Fruit fly (Drosophila melanogaster) whole organism, embryonic: ENCODE results near the gene Hgsnat.
A peak's percentile ranks its signal among the peaks of the same experiment; 100 is the strongest.

ENCODE experiments used
- CG11085 ChIP-seq: fragments of 200-800 bp; sonication (Bioruptor generic); IDR thresholded peaks from 2 replicates; pipeline ENCODE4 v1.3.6; 2022; ENCODE audit warnings: missing biosample characterization, missing genetic modification characterization
- CG11398 ChIP-seq: fragments of 200-800 bp; sonication (Bioruptor generic); optimal IDR thresholded peaks from 2 replicates; lab custom pipeline; 2016; ENCODE audit warnings: missing biosample characterization, missing genetic modification characterization
- CG12071 ChIP-seq: fragments of 200-800 bp; sonication (Bioruptor generic); optimal IDR thresholded peaks from 3 replicates; lab custom pipeline; 2018; ENCODE audit warnings: missing biosample characterization, mild to moderate bottlenecking, missing genetic modification characterization
- CG12391 ChIP-seq: fragments of 200-800 bp; sonication (Bioruptor generic); optimal IDR thresholded peaks from 3 replicates; lab custom pipeline; 2018; ENCODE audit warnings: missing biosample characterization, mild to moderate bottlenecking, missing genetic modification characterization, moderate library complexity
- CG12744 ChIP-seq: fragments of 200-800 bp; sonication (Bioruptor generic); optimal IDR thresholded peaks from 2 replicates; lab custom pipeline; 2016; ENCODE audit warnings: missing biosample characterization, missing genetic modification characterization
- CG14710 ChIP-seq: fragments of 200-800 bp; sonication (Bioruptor generic); optimal IDR thresholded peaks from 3 replicates; lab custom pipeline; 2019; ENCODE audit warnings: missing biosample characterization, mild to moderate bottlenecking, missing genetic modification characterization, moderate library complexity
- CG16815 ChIP-seq: fragments of 200-800 bp; sonication (Bioruptor generic); optimal IDR thresholded peaks from 3 replicates; lab custom pipeline; 2017; ENCODE audit warnings: missing biosample characterization, mild to moderate bottlenecking, missing genetic modification characterization
- CG17361 ChIP-seq: fragments of 200-800 bp; sonication (Bioruptor generic); IDR thresholded peaks from 3 replicates; pipeline ENCODE4 v1.3.6; 2022; ENCODE audit warnings: missing biosample characterization, missing genetic modification characterization
- CG2129 ChIP-seq: fragments of 200-800 bp; sonication (Bioruptor generic); IDR thresholded peaks from 2 replicates; pipeline ENCODE4 v1.3.6; 2022; ENCODE audit warnings: missing biosample characterization, missing genetic modification characterization; ENCODE audit not compliant: partially characterized antibody
- CG2889 ChIP-seq: fragments of 200-800 bp; sonication (Bioruptor generic); IDR thresholded peaks from 3 replicates; pipeline ENCODE4 v1.3.6; 2022; ENCODE audit warnings: missing biosample characterization, missing genetic modification characterization
- CG30020 ChIP-seq: fragments of 200-800 bp; optimal IDR thresholded peaks from 2 replicates; lab custom pipeline; 2019; ENCODE audit warnings: missing biosample characterization, mild to moderate bottlenecking, missing genetic modification characterization, moderate library complexity
- CG32532 ChIP-seq: fragments of 200-800 bp; sonication (Bioruptor generic); IDR thresholded peaks from 2 replicates; pipeline ENCODE4 v1.3.6; 2022; ENCODE audit warnings: missing biosample characterization, missing genetic modification characterization
- CG42726 ChIP-seq: fragments of 200-800 bp; sonication (Bioruptor generic); IDR thresholded peaks from 2 replicates; pipeline ENCODE4 v1.3.6; 2022; ENCODE audit warnings: missing biosample characterization, missing genetic modification characterization; ENCODE audit not compliant: partially characterized antibody
- CG6813 ChIP-seq: fragments of 200-800 bp; sonication (Bioruptor generic); optimal IDR thresholded peaks from 2 replicates; lab custom pipeline; 2017; ENCODE audit warnings: missing biosample characterization, missing genetic modification characterization, mild to moderate bottlenecking, moderate library complexity, missing genetic modification reagents
- CG7372 ChIP-seq: fragments of 200-800 bp; sonication (Bioruptor generic); IDR thresholded peaks from 2 replicates; pipeline ENCODE4 v1.3.6; 2022; ENCODE audit warnings: missing biosample characterization, missing genetic modification characterization
- CG7928 ChIP-seq: fragments of 200-800 bp; sonication (Bioruptor generic); optimal IDR thresholded peaks from 2 replicates; lab custom pipeline; 2017; ENCODE audit warnings: missing biosample characterization, mild to moderate bottlenecking, missing genetic modification characterization
- CG8924 ChIP-seq: fragments of 200-800 bp; optimal IDR thresholded peaks from 3 replicates; lab custom pipeline; 2019; ENCODE audit warnings: missing biosample characterization, mild to moderate bottlenecking, missing genetic modification characterization, moderate library complexity
- CG9609 ChIP-seq: fragments of 200-800 bp; sonication (Bioruptor generic); optimal IDR thresholded peaks from 3 replicates; lab custom pipeline; 2016; ENCODE audit warnings: missing biosample characterization, missing genetic modification characterization
- CHES-1-like ChIP-seq: fragments of 200-800 bp; sonication (Bioruptor generic); optimal IDR thresholded peaks from 2 replicates; lab custom pipeline; 2016; ENCODE audit warnings: missing biosample characterization, missing genetic modification characterization
- D19B ChIP-seq: fragments of 200-800 bp; sonication (Bioruptor generic); optimal IDR thresholded peaks from 2 replicates; lab custom pipeline; 2017; ENCODE audit warnings: missing biosample characterization, mild to moderate bottlenecking, missing genetic modification characterization
- Hr78 ChIP-seq, 2 experiments: fragments of 200-800 bp in 1 of 2; fragments of >200 bp in 1 of 2; sonication (Bioruptor generic) in 1 of 2; optimal IDR thresholded peaks; 2 replicates each; lab custom pipeline; 2017 to 2019; ENCODE audit warnings: missing biosample characterization in 2 of 2, missing genetic modification characterization in 2 of 2, mild to moderate bottlenecking in 1 of 2, moderate library complexity in 1 of 2
- MESR4 ChIP-seq: fragments of 200-800 bp; sonication (Bioruptor generic); optimal IDR thresholded peaks from 2 replicates; lab custom pipeline; 2018; ENCODE audit warnings: missing biosample characterization, mild to moderate bottlenecking, missing genetic modification characterization, moderate library complexity
- Myb ChIP-seq: fragments of 200-800 bp; sonication (Bioruptor generic); optimal IDR thresholded peaks from 2 replicates; lab custom pipeline; 2016; ENCODE audit warnings: missing biosample characterization, missing genetic modification characterization
- Sox102F ChIP-seq: fragments of 200-800 bp; sonication (Bioruptor generic); optimal IDR thresholded peaks from 2 replicates; lab custom pipeline; 2018; ENCODE audit warnings: missing biosample characterization, mild to moderate bottlenecking, missing genetic modification characterization, moderate library complexity
- Sry-δ ChIP-seq: fragments of 200-800 bp; sonication (Bioruptor generic); optimal IDR thresholded peaks from 2 replicates; lab custom pipeline; 2016; ENCODE audit warnings: missing biosample characterization, missing genetic modification characterization
- Vsx1 ChIP-seq: fragments of 200-800 bp; sonication (Bioruptor generic); optimal IDR thresholded peaks from 2 replicates; lab custom pipeline; 2017; ENCODE audit warnings: missing biosample characterization, mild to moderate bottlenecking, missing genetic modification characterization, missing genetic modification reagents
- aop ChIP-seq: fragments of 200-800 bp; sonication (Bioruptor generic); IDR thresholded peaks from 2 replicates; pipeline ENCODE4 v1.3.6; 2022; ENCODE audit warnings: missing biosample characterization, missing genetic modification characterization
- bigmax ChIP-seq: fragments of 200-800 bp; sonication (Bioruptor generic); optimal IDR thresholded peaks from 2 replicates; lab custom pipeline; 2018; ENCODE audit warnings: missing biosample characterization, mild to moderate bottlenecking, missing genetic modification characterization
- caup ChIP-seq: fragments of 200-800 bp; sonication (Bioruptor generic); optimal IDR thresholded peaks from 3 replicates; lab custom pipeline; 2017; ENCODE audit warnings: missing biosample characterization, mild to moderate bottlenecking, missing genetic modification characterization, moderate library complexity; ENCODE audit not compliant: severe bottlenecking
- chif ChIP-seq, 2 experiments: fragments of 200-800 bp; sonication (Bioruptor generic); optimal IDR thresholded peaks; 3 replicates each; lab custom pipeline; 2016; ENCODE audit warnings: missing biosample characterization in 2 of 2, missing genetic modification characterization in 2 of 2
- corto ChIP-seq: fragments of 200-800 bp; sonication (Bioruptor generic); optimal IDR thresholded peaks from 2 replicates; lab custom pipeline; 2016; ENCODE audit warnings: missing biosample characterization, mild to moderate bottlenecking, missing genetic modification characterization, moderate library complexity
- cwo ChIP-seq: fragments of 200-800 bp; sonication (Bioruptor generic); optimal IDR thresholded peaks from 3 replicates; lab custom pipeline; 2017; ENCODE audit warnings: missing biosample characterization, missing genetic modification characterization, mild to moderate bottlenecking, moderate library complexity, missing genetic modification reagents
- disco-r ChIP-seq: fragments of 200-800 bp; sonication (Bioruptor generic); optimal IDR thresholded peaks from 2 replicates; lab custom pipeline; 2016; ENCODE audit warnings: missing biosample characterization, missing genetic modification characterization
- fd64A ChIP-seq: fragments of 200-800 bp; sonication (Bioruptor generic); optimal IDR thresholded peaks from 3 replicates; lab custom pipeline; 2018; ENCODE audit warnings: missing biosample characterization, mild to moderate bottlenecking, missing genetic modification characterization
- gfzf ChIP-seq: fragments of 200-800 bp; sonication (Bioruptor generic); optimal IDR thresholded peaks from 2 replicates; lab custom pipeline; 2016; ENCODE audit warnings: missing biosample characterization, mild to moderate bottlenecking, missing genetic modification characterization, moderate library complexity
- grau ChIP-seq: fragments of 200-800 bp; optimal IDR thresholded peaks from 3 replicates; lab custom pipeline; 2019; ENCODE audit warnings: missing biosample characterization, mild to moderate bottlenecking, missing genetic modification characterization, moderate library complexity
- jing ChIP-seq: fragments of 200-800 bp; sonication (Bioruptor generic); optimal IDR thresholded peaks from 2 replicates; lab custom pipeline; 2018; ENCODE audit warnings: missing biosample characterization, mild to moderate bottlenecking, missing genetic modification characterization
- nerfin-1 ChIP-seq: fragments of 200-800 bp; sonication (Bioruptor generic); optimal IDR thresholded peaks from 3 replicates; lab custom pipeline; 2019; ENCODE audit warnings: missing biosample characterization, mild to moderate bottlenecking, missing genetic modification characterization, moderate library complexity
- nom ChIP-seq: fragments of 200-800 bp; sonication (Bioruptor generic); optimal IDR thresholded peaks from 2 replicates; lab custom pipeline; 2017; ENCODE audit warnings: missing biosample characterization, missing genetic modification characterization, mild to moderate bottlenecking, moderate library complexity, missing genetic modification reagents
- pho ChIP-seq: fragments of 200-800 bp; sonication (Bioruptor generic); optimal IDR thresholded peaks from 2 replicates; lab custom pipeline; 2016; ENCODE audit warnings: missing biosample characterization, missing genetic modification characterization
- psq ChIP-seq: fragments of 200-800 bp; sonication (Bioruptor generic); optimal IDR thresholded peaks from 2 replicates; lab custom pipeline; 2017; ENCODE audit warnings: missing biosample characterization, missing genetic modification characterization
- seq ChIP-seq: fragments of 200-800 bp; sonication (Bioruptor generic); IDR thresholded peaks from 2 replicates; pipeline ENCODE4 v1.3.6; 2022; ENCODE audit warnings: missing biosample characterization, missing genetic modification characterization
- shn ChIP-seq: fragments of 200-800 bp; sonication (Bioruptor generic); optimal IDR thresholded peaks from 3 replicates; lab custom pipeline; 2016; ENCODE audit warnings: missing biosample characterization, missing genetic modification characterization
- sim ChIP-seq: fragments of 200-800 bp; sonication (Bioruptor generic); IDR thresholded peaks from 2 replicates; pipeline ENCODE4 v1.3.6; 2022; ENCODE audit warnings: missing biosample characterization, missing genetic modification characterization
- sug ChIP-seq: fragments of 200-800 bp; optimal IDR thresholded peaks from 2 replicates; lab custom pipeline; 2019; ENCODE audit warnings: missing biosample characterization, mild to moderate bottlenecking, missing genetic modification characterization, moderate library complexity
- toy ChIP-seq: fragments of 200-800 bp; sonication (Bioruptor generic); IDR thresholded peaks from 2 replicates; pipeline ENCODE4 v1.3.6; 2022; ENCODE audit warnings: missing biosample characterization, missing genetic modification characterization
- ttk ChIP-seq: fragments of 200-800 bp; sonication (Bioruptor generic); IDR thresholded peaks from 2 replicates; pipeline ENCODE4 v2.1.2; 2022; ENCODE audit warnings: missing biosample characterization, missing genetic modification characterization
- zfh1 ChIP-seq: fragments of 200-800 bp; sonication (Bioruptor generic); IDR thresholded peaks from 3 replicates; pipeline ENCODE4 v1.3.6; 2022; ENCODE audit warnings: missing biosample characterization, missing genetic modification characterization

Gene Hgsnat

DNA sequence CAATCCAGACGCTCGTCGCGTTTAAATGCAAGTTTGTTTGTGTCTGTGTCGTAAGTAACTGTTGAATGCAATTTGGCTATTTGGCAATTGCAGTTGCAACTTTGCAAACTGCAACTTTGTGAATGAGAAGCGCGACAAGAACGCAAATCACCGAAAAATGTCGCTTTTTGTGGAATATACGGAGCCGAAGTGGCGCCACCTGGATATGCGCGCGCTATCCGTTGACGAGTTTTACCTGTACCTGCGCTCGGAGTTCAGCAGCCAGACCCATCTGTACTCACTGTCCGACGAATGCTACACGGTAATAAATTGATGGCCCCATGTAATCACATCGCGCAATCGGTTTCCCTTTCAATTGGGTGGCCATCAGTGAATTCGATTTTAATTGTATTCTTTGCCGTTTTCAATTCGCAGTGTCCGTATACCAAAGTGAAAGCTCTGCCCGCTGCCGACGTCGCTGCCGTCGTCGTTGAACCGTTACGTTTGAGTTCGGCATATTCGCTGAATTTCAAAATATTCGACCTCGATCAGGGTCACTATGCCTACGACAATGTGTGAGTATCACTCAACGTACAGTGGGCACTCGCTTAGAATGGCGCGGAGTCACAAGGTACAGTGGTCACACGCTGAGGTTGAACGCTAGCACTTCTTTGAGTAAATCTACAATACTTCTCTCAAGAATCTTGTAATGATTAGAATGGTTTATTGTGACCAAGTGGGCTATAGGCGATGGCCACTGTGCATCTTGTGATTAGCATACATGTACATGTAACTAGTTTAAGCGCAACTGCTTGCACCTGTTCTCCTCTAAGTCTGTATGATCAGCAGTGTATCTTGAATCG is 731 bp downstream of the Hgsnat start (continued):
- TF ChIP-seq CG12071 (GFP tag; lab: Kevin White, UChicago) (peak; percentile 84), CG8924 (tag; lab: Kevin White, UChicago) (peak; percentile 72), CG17361 (GFP tag; lab: Robert Waterston, UW) (peak; percentile 73), CG14710 (tag; lab: Kevin White, UChicago) (peak; percentile 15), grau (tag; lab: Kevin White, UChicago) (peak; percentile 94), CG6813 (GFP tag; lab: Kevin White, UChicago) (peak; percentile 35), aop (GFP tag; lab: Robert Waterston, UW) (peak; percentile 49; the same call in 1 of the 2 replicates), CG32532 (GFP tag; lab: Robert Waterston, UW) (peak; percentile 91), Myb (GFP tag; lab: Kevin White, UChicago) (peak; percentile 71), CG9609 (peak; percentile 87), sug (tag; lab: Kevin White, UChicago) (peak; percentile 8), D19B (GFP tag; lab: Kevin White, UChicago) (peak; percentile 35), caup (GFP tag; lab: Kevin White, UChicago) (peak; percentile 75), pho (GFP tag; lab: Kevin White, UChicago) (peak; percentile 67), Sox102F (GFP tag; lab: Kevin White, UChicago) (peak; percentile 85), disco-r (GFP tag; lab: Kevin White, UChicago) (peak; percentile 37), CHES-1-like (GFP tag; lab: Kevin White, UChicago) (peak; percentile 82), shn (GFP tag; lab: Kevin White, UChicago) (peak; percentile 78), Vsx1 (GFP tag; lab: Kevin White, UChicago) (no peak), toy (GFP tag; lab: Robert Waterston, UW) (peak; percentile 57; the same call in 1 of the 2 replicates), CG12391 (tag; lab: Kevin White, UChicago) (peak; percentile 71), corto (no peak), gfzf (GFP tag; lab: Kevin White, UChicago) (no peak), CG7372 (peak; percentile 82), CG12744 (GFP tag; lab: Kevin White, UChicago) (peak; percentile 60), Sry-δ (GFP tag; lab: Kevin White, UChicago) (peak; percentile 20), CG7928 (GFP tag; lab: Kevin White, UChicago) (peak; percentile 12), seq (GFP tag; lab: Robert Waterston, UW) (peak; percentile 87), nerfin-1 (peak; percentile 27), jing (GFP tag; lab: Kevin White, UChicago) (peak; percentile 80), fd64A (GFP tag; lab: Kevin White, UChicago) (peak; percentile 38), psq (GFP tag; lab: Kevin White, UChicago) (peak; percentile 40), nom (peak; percentile 8), sim (GFP tag; lab: Robert Waterston, UW) (peak; percentile 56; the same call in 1 of the 2 replicates), CG42726 (GFP tag; lab: Robert Waterston, UW) (no peak), CG2129 (GFP tag; lab: Robert Waterston, UW) (no peak), chif (GFP tag; optimal IDR thresholded peaks at IDR 0.05; lab: Kevin White, UChicago) (peak; percentile 72 to 82), CG11085 (peak; percentile 75), CG11398 (GFP tag; lab: Kevin White, UChicago) (peak; percentile 70), Hr78 (GFP tag; optimal IDR thresholded peaks at IDR 0.05; lab: Kevin White, UChicago) (peak in 1 of 2 experiments; percentile 66), zfh1 (GFP tag; lab: Robert Waterston, UW) (peak; percentile 82), cwo (GFP tag; lab: Kevin White, UChicago) (peak; percentile 65), MESR4 (GFP tag; lab: Kevin White, UChicago) (no peak), bigmax (GFP tag; lab: Kevin White, UChicago) (no peak), CG30020 (tag; lab: Kevin White, UChicago) (no peak), CG16815 (GFP tag; lab: Kevin White, UChicago) (peak; percentile 69), ttk (GFP tag; lab: Robert Waterston, UW) (peak; percentile 89), CG2889 (GFP tag; lab: Robert Waterston, UW) (peak; percentile 83; the same call in 2 of the 3 replicates)
